Fruit fly (Drosophila melanogaster) whole organism, pupa: ENCODE results near the gene CG13295.

Experiments
- CG12605 ChIP-seq: fragments of 200-800 bp; sonication (Bioruptor generic); IDR thresholded peaks from 2 replicates; pipeline ENCODE4 v1.3.6; 2022; ENCODE audit warnings: missing biosample characterization, missing genetic modification characterization
- Pif1A ChIP-seq: fragments of 200-800 bp; sonication (Bioruptor generic); optimal IDR thresholded peaks from 3 replicates; lab custom pipeline; 2016; ENCODE audit warnings: missing biosample characterization, missing genetic modification characterization
- Snoo ChIP-seq: fragments of 200-800 bp; sonication (Bioruptor generic); optimal IDR thresholded peaks from 3 replicates; lab custom pipeline; 2017; ENCODE audit warnings: missing biosample characterization, mild to moderate bottlenecking, missing genetic modification characterization, inconsistent platforms
- rn ChIP-seq: fragments of 200-800 bp; sonication (Bioruptor generic); IDR thresholded peaks from 2 replicates; pipeline ENCODE4 v1.3.6; 2022; ENCODE audit warnings: missing biosample characterization, missing genetic modification characterization

- TF ChIP-seq Snoo (no peak), Pif1A (GFP tag; lab: Kevin White, UChicago) (no peak), rn (GFP tag; lab: Robert Waterston, UW) (no peak), CG12605 (GFP tag; lab: Robert Waterston, UW) (no peak)
Observed at dm6 chr3L:6105435-6105834, 30.4 kb upstream of the CG13295 start.
